Fruit fly (Drosophila melanogaster): Measurements from ENCODE around the gene brk.

brk gene

DNA sequence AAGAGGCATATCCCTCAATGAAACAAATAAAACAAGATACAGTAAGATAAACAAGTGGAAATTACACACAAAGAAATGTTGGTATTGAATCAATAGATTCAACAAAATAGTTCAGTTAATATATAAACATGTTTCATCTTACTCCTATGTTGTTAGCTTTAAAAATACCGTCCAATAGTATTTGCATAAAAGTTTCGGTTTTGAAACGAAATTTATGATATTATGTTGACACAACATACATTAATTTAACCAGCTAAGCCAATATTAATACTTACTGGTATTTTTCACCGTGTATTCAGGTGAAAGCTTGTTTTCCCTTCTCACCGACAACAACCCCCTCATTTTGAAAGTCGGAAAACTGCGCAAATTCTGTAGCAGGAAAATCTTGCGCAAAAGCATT, 30.8 kb downstream of the brk start (continued):
- TF ChIP-seq Sin3A (optimal IDR thresholded peaks at IDR 0.05) (no peak), CG10366 (GFP tag; IDR thresholded peaks at IDR 0.05) (peak; percentile 31), CG3407 (GFP tag; optimal IDR thresholded peaks at IDR 0.05) (peak; percentile 33), ara (GFP tag; IDR thresholded peaks at IDR 0.05) (no peak), sna (GFP tag; IDR thresholded peaks at IDR 0.05; ENCODE audit: partially characterized antibody) (no peak), sqz (GFP tag; optimal IDR thresholded peaks at IDR 0.05) (peak; percentile 5), Rfx (GFP tag; IDR thresholded peaks at IDR 0.05) (peak; percentile 65), rib (GFP tag; IDR thresholded peaks at IDR 0.05) (0 out of 2 replicates have a peak, but pooled peaks have one; percentile 26), CG17186 (GFP tag; optimal IDR thresholded peaks at IDR 0.05) (peak; percentile 6), CG12071 (GFP tag; optimal IDR thresholded peaks at IDR 0.05) (peak; percentile 72), Dref (GFP tag; IDR thresholded peaks at IDR 0.05) (no peak), Opbp (GFP tag; IDR thresholded peaks at IDR 0.05; ENCODE audit: partially characterized antibody) (no peak), CG2712 (tag; optimal IDR thresholded peaks at IDR 0.05) (peak; percentile 70), E2f2 (GFP tag; IDR thresholded peaks at IDR 0.05) (peak; percentile 19; the same call in 1 of the 2 replicates), pum (GFP tag; optimal IDR thresholded peaks at IDR 0.05) (peak; percentile 43), slp2 (GFP tag; optimal IDR thresholded peaks at IDR 0.05) (peak; percentile 10), CG3847 (GFP tag; IDR thresholded peaks at IDR 0.05) (peak; percentile 38; the same call in 1 of the 2 replicates), onecut (GFP tag; IDR thresholded peaks at IDR 0.05) (peak; percentile 40; the same call in 1 of the 2 replicates), CHES-1-like (GFP tag; optimal IDR thresholded peaks at IDR 0.05) (peak; percentile 55), CG18599 (GFP tag; optimal IDR thresholded peaks at IDR 0.05) (peak; percentile 79), zf30C (GFP tag; optimal IDR thresholded peaks at IDR 0.05) (peak; percentile 58), tio (GFP tag; optimal IDR thresholded peaks at IDR 0.05) (peak; percentile 34), CG1603 (tag; optimal IDR thresholded peaks at IDR 0.05) (peak; percentile 75), Lim3 (GFP tag; IDR thresholded peaks at IDR 0.05) (no peak), NFAT (GFP tag; IDR thresholded peaks at IDR 0.05) (no peak), CG6683 (GFP tag; optimal IDR thresholded peaks at IDR 0.05) (peak; percentile 52), chif (GFP tag; optimal IDR thresholded peaks at IDR 0.05) (peak in 1 of 2 experiments; percentile 63), CG10565 (GFP tag; optimal IDR thresholded peaks at IDR 0.05) (no peak), CG12942 (GFP tag; optimal IDR thresholded peaks at IDR 0.05) (peak; percentile 40), Gug (GFP tag; IDR thresholded peaks at IDR 0.05) (no peak)

DNA sequence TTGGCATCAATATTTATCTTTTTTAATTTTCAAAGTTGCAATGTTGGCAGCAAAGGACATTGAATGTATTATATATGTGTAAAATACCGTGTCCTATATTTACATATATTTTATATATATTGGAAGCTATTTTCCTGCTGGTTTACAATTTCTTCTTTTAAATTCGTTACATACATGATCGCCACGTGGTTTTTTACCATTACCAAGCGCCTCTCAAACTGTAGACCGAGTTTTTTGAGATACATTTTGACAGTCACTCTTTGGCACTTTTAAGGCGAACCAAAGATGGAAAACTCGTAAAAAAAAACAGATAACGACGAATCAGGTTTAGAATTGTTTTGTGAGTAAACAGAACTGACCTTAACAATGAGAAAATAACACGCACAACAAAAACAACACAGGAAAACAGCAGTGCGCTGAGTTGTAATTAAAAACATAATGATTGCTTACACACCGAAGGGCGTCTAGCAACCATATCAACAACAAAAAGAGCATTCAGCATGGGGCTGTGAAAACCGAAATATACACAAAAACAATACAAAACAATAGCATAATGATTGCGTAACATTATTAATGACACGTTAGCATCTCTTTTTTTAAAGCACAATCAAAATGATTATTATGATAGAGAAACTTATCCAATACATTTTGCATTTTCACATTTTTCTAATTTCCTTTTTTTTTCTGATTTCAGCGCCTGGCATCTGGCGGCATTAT, 32.0 kb downstream of the brk start:
- no peak for TF ChIP-seq CG16779 (GFP tag; IDR thresholded peaks at IDR 0.05)
- TF ChIP-seq pan (optimal IDR thresholded peaks at IDR 0.05): no peak
- TF ChIP-seq pan (GFP tag; optimal IDR thresholded peaks at IDR 0.05 in 1 of 2, IDR thresholded peaks at IDR 0.05 in 1 of 2): no peak
- TF ChIP-seq CG11247 (GFP tag; IDR thresholded peaks at IDR 0.05): no peak
- no peak for TF ChIP-seq bsh (GFP tag; optimal IDR thresholded peaks at IDR 0.05)
- TF ChIP-seq eve (GFP tag; optimal IDR thresholded peaks at IDR 0.05): peak in 1 of 2 experiments; percentile 36
- no peak for TF ChIP-seq tna (GFP tag; IDR thresholded peaks at IDR 0.05; ENCODE audit: partially characterized antibody)
- TF ChIP-seq CG17912 (GFP tag; optimal IDR thresholded peaks at IDR 0.05): no peak
- TF ChIP-seq dmrt99B (tag; optimal IDR thresholded peaks at IDR 0.05): no peak
- TF ChIP-seq CG10959 (GFP tag; IDR thresholded peaks at IDR 0.05): no peak
- TF ChIP-seq Atf3 (GFP tag; optimal IDR thresholded peaks at IDR 0.05): no peak
- TF ChIP-seq toy (GFP tag; IDR thresholded peaks at IDR 0.05): no peak
- no peak for TF ChIP-seq dysf (GFP tag; IDR thresholded peaks at IDR 0.05)
- TF ChIP-seq fru (optimal IDR thresholded peaks at IDR 0.05): no peak
- TF ChIP-seq CG12769 (tag; optimal IDR thresholded peaks at IDR 0.05): no peak
- TF ChIP-seq sc (optimal IDR thresholded peaks at IDR 0.05): no peak
- no peak for TF ChIP-seq sc (GFP tag; optimal IDR thresholded peaks at IDR 0.05)
- TF ChIP-seq Xrp1 (GFP tag; IDR thresholded peaks at IDR 0.05): no peak
- no peak for TF ChIP-seq fu2 (GFP tag; optimal IDR thresholded peaks at IDR 0.05)
- TF ChIP-seq sens-2 (GFP tag; IDR thresholded peaks at IDR 0.05): no peak
- no peak for TF ChIP-seq eyg (GFP tag; optimal IDR thresholded peaks at IDR 0.05)
- peak; percentile 61 for TF ChIP-seq CG10431 (GFP tag; optimal IDR thresholded peaks at IDR 0.05)
- no peak for TF ChIP-seq CG10267 (tag; optimal IDR thresholded peaks at IDR 0.05)
